Fruit fly (Drosophila melanogaster) whole organism, prepupa: Measurements from ENCODE around the gene Hayan.

Experiments used
- CG10669 ChIP-seq: fragments of 200-800 bp; sonication (Bioruptor generic); optimal IDR thresholded peaks from 3 replicates; lab custom pipeline; 2018; ENCODE audit warnings: missing biosample characterization, mild to moderate bottlenecking, missing genetic modification characterization, moderate library complexity
- CG15336 ChIP-seq: fragments of 200-800 bp; sonication (Bioruptor generic); IDR thresholded peaks from 2 replicates; pipeline ENCODE4 v1.3.6; 2022; ENCODE audit warnings: missing biosample characterization, missing genetic modification characterization
- CG4318 ChIP-seq: fragments of 200-800 bp; sonication (Bioruptor generic); optimal IDR thresholded peaks from 3 replicates; lab custom pipeline; 2017; ENCODE audit warnings: missing biosample characterization, mild to moderate bottlenecking, missing genetic modification characterization
- CG6854 ChIP-seq: fragments of 200-800 bp; sonication (Bioruptor generic); optimal IDR thresholded peaks from 2 replicates; lab custom pipeline; 2017; ENCODE audit warnings: missing biosample characterization, mild to moderate bottlenecking, missing genetic modification characterization
- Ets21C ChIP-seq: fragments of 200-800 bp; sonication (Bioruptor generic); optimal IDR thresholded peaks from 3 replicates; lab custom pipeline; 2016; ENCODE audit warnings: missing biosample characterization, missing genetic modification characterization
- dac ChIP-seq: fragments of 200-800 bp; sonication (Bioruptor generic); optimal IDR thresholded peaks from 2 replicates; lab custom pipeline; 2017; ENCODE audit warnings: missing biosample characterization, mild to moderate bottlenecking, missing genetic modification characterization
- fd85E ChIP-seq: fragments of 200-800 bp; sonication (Bioruptor generic); optimal IDR thresholded peaks from 3 replicates; lab custom pipeline; 2016; ENCODE audit warnings: missing biosample characterization, missing genetic modification characterization

- no peak for TF ChIP-seq CG15336 (GFP tag; lab: Robert Waterston, UW)
- no peak for TF ChIP-seq dac (GFP tag; lab: Kevin White, UChicago)
- TF ChIP-seq CG10669 (GFP tag; lab: Kevin White, UChicago) = no peak
- TF ChIP-seq CG4318 (GFP tag; lab: Kevin White, UChicago) = no peak
- TF ChIP-seq Ets21C (GFP tag; lab: Kevin White, UChicago) = no peak
- no peak for TF ChIP-seq CG6854 (GFP tag; lab: Kevin White, UChicago)
- no peak for TF ChIP-seq fd85E
These were observed 30.9 kb downstream of the Hayan start for dm6 chrX:18452717-18453116.
